Worm (Caenorhabditis elegans) whole organism, L3 larva: ENCODE measurements around the gene Y37H2A.1.

Experiments
- R02D3.7 ChIP-seq: fragments of 150-350 bp; optimal IDR thresholded peaks from 2 replicates; lab custom pipeline; 2014; ENCODE audit warnings: missing biosample characterization, missing genetic modification characterization
- ZK546.5 ChIP-seq: sonication (generic microtip); optimal IDR thresholded peaks from 2 replicates; lab custom pipeline; 2017; ENCODE audit warnings: missing biosample characterization, missing genetic modification characterization
- ama-1 ChIP-seq: fragments of 150-350 bp; optimal IDR thresholded peaks from 2 replicates; lab custom pipeline; 2018
- ceh-28 ChIP-seq: fragments of 150-350 bp; optimal IDR thresholded peaks from 2 replicates; lab custom pipeline; 2014; ENCODE audit warnings: missing biosample characterization, missing genetic modification reagents, missing genetic modification characterization
- ceh-82 ChIP-seq: fragments of 150-350 bp; optimal IDR thresholded peaks from 2 replicates; lab custom pipeline; 2014; ENCODE audit warnings: missing biosample characterization, missing genetic modification characterization
- ceh-9 ChIP-seq: sonication (generic microtip); optimal IDR thresholded peaks from 2 replicates; lab custom pipeline; 2018; ENCODE audit warnings: missing biosample characterization, missing genetic modification characterization
- daf-12 ChIP-seq: fragments of 150-350 bp; optimal IDR thresholded peaks from 2 replicates; lab custom pipeline; 2014; ENCODE audit warnings: missing biosample characterization, missing genetic modification reagents, missing genetic modification characterization
- egl-27 ChIP-seq: sonication (generic microtip); optimal IDR thresholded peaks from 4 replicates; lab custom pipeline; 2017; ENCODE audit warnings: missing biosample characterization, missing genetic modification reagents, missing genetic modification characterization
- egl-5 ChIP-seq: fragments of 150-350 bp; optimal IDR thresholded peaks from 2 replicates; lab custom pipeline; 2017; ENCODE audit warnings: missing biosample characterization, missing genetic modification reagents, missing genetic modification characterization, inconsistent platforms
- elt-1 ChIP-seq: fragments of 150-350 bp; optimal IDR thresholded peaks from 2 replicates; lab custom pipeline; 2014; ENCODE audit warnings: missing biosample characterization, missing genetic modification characterization
- elt-3 ChIP-seq, 3 experiments: fragments of 150-350 bp in 1 of 3; sonication (generic microtip) in 2 of 3; optimal IDR thresholded peaks; 2 replicates in 2 of 3; 4 replicates in 1 of 3; lab custom pipeline; 2014 to 2017; ENCODE audit warnings: missing biosample characterization in 3 of 3, missing genetic modification characterization in 3 of 3
- eor-1 ChIP-seq, 2 experiments: fragments of 150-350 bp; optimal IDR thresholded peaks; 2 replicates each; lab custom pipeline; 2014 to 2018; ENCODE audit warnings: missing biosample characterization in 2 of 2, missing genetic modification characterization in 2 of 2
- fkh-2 ChIP-seq: fragments of 150-350 bp; optimal IDR thresholded peaks from 2 replicates; lab custom pipeline; 2014; ENCODE audit warnings: missing biosample characterization, missing genetic modification reagents, missing genetic modification characterization
- fos-1 ChIP-seq: fragments of 150-350 bp; optimal IDR thresholded peaks from 2 replicates; lab custom pipeline; 2014; ENCODE audit warnings: missing biosample characterization, missing genetic modification characterization
- hmg-11 ChIP-seq: sonication (generic microtip); optimal IDR thresholded peaks from 2 replicates; lab custom pipeline; 2016; ENCODE audit warnings: missing genetic modification characterization, missing compliant biosample characterization
- jun-1 ChIP-seq: fragments of 150-350 bp; optimal IDR thresholded peaks from 2 replicates; lab custom pipeline; 2014; ENCODE audit warnings: missing biosample characterization, missing genetic modification reagents, missing genetic modification characterization
- lin-15B ChIP-seq: fragments of 150-350 bp; optimal IDR thresholded peaks from 2 replicates; lab custom pipeline; 2014; ENCODE audit warnings: missing biosample characterization, missing genetic modification characterization
- lsy-12 ChIP-seq: sonication (generic microtip); optimal IDR thresholded peaks from 2 replicates; lab custom pipeline; 2016; ENCODE audit warnings: mild to moderate bottlenecking, missing genetic modification characterization, missing compliant biosample characterization
- mdl-1 ChIP-seq: fragments of 150-350 bp; optimal IDR thresholded peaks from 2 replicates; lab custom pipeline; 2014; ENCODE audit warnings: missing biosample characterization, missing genetic modification characterization
- mml-1 ChIP-seq: fragments of 150-350 bp; sonication (generic microtip); optimal IDR thresholded peaks from 3 replicates; lab custom pipeline; 2014; ENCODE audit warnings: missing biosample characterization, missing genetic modification characterization
- nfya-1 ChIP-seq: sonication (generic microtip); optimal IDR thresholded peaks from 2 replicates; lab custom pipeline; 2017; ENCODE audit warnings: missing genetic modification characterization, mild to moderate bottlenecking, missing compliant biosample characterization, antibody characterized with exemption, moderate library complexity; ENCODE audit not compliant: insufficient read depth
- nhr-11 ChIP-seq: fragments of 150-350 bp; optimal IDR thresholded peaks from 2 replicates; lab custom pipeline; 2014; ENCODE audit warnings: missing biosample characterization, missing genetic modification characterization
- nhr-23 ChIP-seq: fragments of 150-350 bp; optimal IDR thresholded peaks from 2 replicates; lab custom pipeline; 2014; ENCODE audit warnings: missing biosample characterization, missing genetic modification reagents, missing genetic modification characterization
- nhr-237 ChIP-seq: fragments of 150-350 bp; optimal IDR thresholded peaks from 2 replicates; lab custom pipeline; 2014; ENCODE audit warnings: missing biosample characterization, missing genetic modification characterization
- nhr-25 ChIP-seq: sonication (generic microtip); optimal IDR thresholded peaks from 2 replicates; lab custom pipeline; 2017; ENCODE audit warnings: missing biosample characterization, missing genetic modification characterization
- nhr-28 ChIP-seq: fragments of 150-350 bp; optimal IDR thresholded peaks from 2 replicates; lab custom pipeline; 2014; ENCODE audit warnings: missing biosample characterization, missing genetic modification characterization
- nhr-43 ChIP-seq: sonication (generic microtip); optimal IDR thresholded peaks from 2 replicates; lab custom pipeline; 2016; ENCODE audit warnings: mild to moderate bottlenecking, missing genetic modification characterization, missing compliant biosample characterization; ENCODE audit not compliant: poor library complexity, severe bottlenecking
- nhr-67 ChIP-seq: fragments of 150-350 bp; optimal IDR thresholded peaks from 2 replicates; lab custom pipeline; 2014; ENCODE audit warnings: missing biosample characterization, missing genetic modification characterization
- nhr-76 ChIP-seq: fragments of 150-350 bp; sonication (generic microtip); optimal IDR thresholded peaks from 5 replicates; lab custom pipeline; 2014; ENCODE audit warnings: missing biosample characterization, missing genetic modification characterization
- nhr-77 ChIP-seq: fragments of 150-350 bp; optimal IDR thresholded peaks from 2 replicates; lab custom pipeline; 2014; ENCODE audit warnings: missing biosample characterization, missing genetic modification characterization
- pha-4 ChIP-seq: fragments of 150-350 bp; optimal IDR thresholded peaks from 2 replicates; lab custom pipeline; 2014; ENCODE audit warnings: missing biosample characterization, missing genetic modification reagents, missing genetic modification characterization
- sea-2 ChIP-seq: fragments of 150-350 bp; sonication (generic microtip); optimal IDR thresholded peaks from 4 replicates; lab custom pipeline; 2014; ENCODE audit warnings: missing biosample characterization, missing genetic modification reagents, missing genetic modification characterization
- snpc-4 ChIP-seq: fragments of 150-350 bp; optimal IDR thresholded peaks from 2 replicates; lab custom pipeline; 2014; ENCODE audit warnings: missing biosample characterization, missing genetic modification characterization
- tbx-2 ChIP-seq: sonication (generic microtip); optimal IDR thresholded peaks from 2 replicates; lab custom pipeline; 2016; ENCODE audit warnings: mild to moderate bottlenecking, missing genetic modification characterization, missing compliant biosample characterization
- unc-39 ChIP-seq: sonication (generic microtip); optimal IDR thresholded peaks from 4 replicates; lab custom pipeline; 2017; ENCODE audit warnings: missing biosample characterization, missing genetic modification characterization
- unc-62 ChIP-seq: fragments of 150-350 bp; sonication (generic microtip); optimal IDR thresholded peaks from 4 replicates; lab custom pipeline; 2014; ENCODE audit warnings: missing biosample characterization, missing genetic modification reagents, missing genetic modification characterization
- ztf-11 ChIP-seq: fragments of 150-350 bp; optimal IDR thresholded peaks from 2 replicates; lab custom pipeline; 2014; ENCODE audit warnings: missing biosample characterization, missing genetic modification characterization
- ztf-4 ChIP-seq: fragments of 150-350 bp; optimal IDR thresholded peaks from 2 replicates; lab custom pipeline; 2014; ENCODE audit warnings: missing biosample characterization, missing genetic modification characterization

The Y37H2A.1 gene

ce11 chrV:18142549-18142948, 34.5 kb downstream of the Y37H2A.1 start, which contains the start of gene Y37H2A.13:
Y37H2A.13 (plus strand) TSS chrV:18142849.
- no peak for TF ChIP-seq ceh-9
- TF ChIP-seq eor-1 (tag; optimal IDR thresholded peaks at IDR 0.05; lab: Kevin White, UChicago), result no peak
- TF ChIP-seq R02D3.7, result no peak
- no peak for TF ChIP-seq mdl-1 (tag; lab: Kevin White, UChicago)
- TF ChIP-seq ceh-82 (tag; lab: Kevin White, UChicago), result no peak
- no peak for TF ChIP-seq nfya-1 (tag; lab: Kevin White, UChicago)
- no peak for TF ChIP-seq nhr-11 (tag; lab: Kevin White, UChicago)
- TF ChIP-seq lin-15B (tag; lab: Kevin White, UChicago), result no peak
- no peak for TF ChIP-seq ceh-28
- no peak for TF ChIP-seq sea-2
- TF ChIP-seq egl-5 (tag; lab: Kevin White, UChicago), result no peak
- no peak for TF ChIP-seq hmg-11 (tag; lab: Kevin White, UChicago)
- no peak for TF ChIP-seq snpc-4 (tag; lab: Kevin White, UChicago)
- no peak for TF ChIP-seq tbx-2 (tag; lab: Kevin White, UChicago)
- TF ChIP-seq fos-1 (tag; lab: Kevin White, UChicago), result no peak
- no peak for TF ChIP-seq ama-1 (lab: Kevin White, UChicago)

ce11 chrV:18143445-18143844, 35.4 kb downstream of the Y37H2A.1 start, which contains the start of gene Y37H2A.14:
Y37H2A.14 (plus strand) TSS chrV:18143745.
- no peak for TF ChIP-seq pha-4 (tag; lab: Kevin White, UChicago)
- TF ChIP-seq mml-1, result no peak
- no peak for TF ChIP-seq unc-62 (GFP tag; lab: Kevin White, UChicago)
- TF ChIP-seq elt-3 (tag; optimal IDR thresholded peaks at IDR 0.05; lab: Kevin White, UChicago), result no peak
- TF ChIP-seq ceh-82 (tag; lab: Kevin White, UChicago), result no peak
- no peak for TF ChIP-seq nhr-28 (tag; lab: Kevin White, UChicago)
- TF ChIP-seq lsy-12 (tag; lab: Kevin White, UChicago), result no peak
- no peak for TF ChIP-seq eor-1 (tag; optimal IDR thresholded peaks at IDR 0.05; lab: Kevin White, UChicago)
- TF ChIP-seq, all 47 proteins: peak for 0

ce11 chrV:18144442-18144841, 36.4 kb downstream of the Y37H2A.1 start:
- TF ChIP-seq mdl-1 (tag; lab: Kevin White, UChicago), result no peak
- TF ChIP-seq R02D3.7, result no peak
- TF ChIP-seq ztf-4 (tag; lab: Kevin White, UChicago), result no peak
- no peak for TF ChIP-seq sea-2
- no peak for TF ChIP-seq unc-62 (GFP tag; lab: Kevin White, UChicago)
- no peak for TF ChIP-seq ceh-82 (tag; lab: Kevin White, UChicago)
- TF ChIP-seq daf-12 (tag; lab: Kevin White, UChicago), result no peak
- TF ChIP-seq nhr-77 (tag; lab: Kevin White, UChicago), result no peak
- no peak for TF ChIP-seq nhr-28 (tag; lab: Kevin White, UChicago)
- TF ChIP-seq unc-39 (tag; lab: Kevin White, UChicago), result no peak
- TF ChIP-seq tbx-2 (tag; lab: Kevin White, UChicago), result no peak
- TF ChIP-seq fkh-2 (tag; lab: Kevin White, UChicago), result no peak
- no peak for TF ChIP-seq nhr-25 (tag; lab: Kevin White, UChicago)
- TF ChIP-seq nhr-23 (tag; lab: Kevin White, UChicago), result no peak
- TF ChIP-seq nhr-76, result no peak
- no peak for TF ChIP-seq ztf-11 (tag; lab: Kevin White, UChicago)
- TF ChIP-seq nhr-43 (tag; lab: Kevin White, UChicago), result no peak

ce11 chrV:18146077-18146476, 38.0 kb downstream of the Y37H2A.1 start, which contains the start of gene C14A6.3:
C14A6.3 (plus strand) TSS chrV:18146377.
- TF ChIP-seq eor-1 (tag; optimal IDR thresholded peaks at IDR 0.05; lab: Kevin White, UChicago), result no peak
- TF ChIP-seq egl-27 (tag; lab: Kevin White, UChicago), result no peak
- no peak for TF ChIP-seq ama-1 (lab: Kevin White, UChicago)
- TF ChIP-seq nhr-67 (tag; lab: Kevin White, UChicago), result no peak
- TF ChIP-seq jun-1 (tag; lab: Kevin White, UChicago), result no peak
- no peak for TF ChIP-seq nhr-77 (tag; lab: Kevin White, UChicago)
- TF ChIP-seq hmg-11 (tag; lab: Kevin White, UChicago), result no peak
- TF ChIP-seq elt-3 (tag; optimal IDR thresholded peaks at IDR 0.05; lab: Kevin White, UChicago), result no peak
- TF ChIP-seq lsy-12 (tag; lab: Kevin White, UChicago), result no peak
- TF ChIP-seq mdl-1 (tag; lab: Kevin White, UChicago), result no peak
- TF ChIP-seq nfya-1 (tag; lab: Kevin White, UChicago), result no peak
- no peak for TF ChIP-seq nhr-237
- no peak for TF ChIP-seq sea-2
- no peak for TF ChIP-seq nhr-11 (tag; lab: Kevin White, UChicago)
- no peak for TF ChIP-seq elt-1 (tag; lab: Kevin White, UChicago)
- no peak for TF ChIP-seq ZK546.5 (tag; lab: Kevin White, UChicago)
- no peak for TF ChIP-seq snpc-4 (tag; lab: Kevin White, UChicago)
- no peak for TF ChIP-seq nhr-43 (tag; lab: Kevin White, UChicago)
- no peak for TF ChIP-seq lin-15B (tag; lab: Kevin White, UChicago)
- TF ChIP-seq, all 47 proteins: peak for 0
